Worm (Caenorhabditis elegans) whole organism, young adult: ENCODE data around the gene srz-60.

Experiments used
- B0019.2 ChIP-seq: fragments of 200-800 bp; sonication (Bioruptor generic); conservative IDR thresholded peaks from 2 replicates; pipeline ENCODE4 v1.3.6; 2022; ENCODE audit warnings: missing genetic modification reagents, missing genetic modification characterization, missing compliant biosample characterization
- B0261.1 ChIP-seq: sonication (generic microtip); optimal IDR thresholded peaks from 2 replicates; lab custom pipeline; 2016; ENCODE audit warnings: mild to moderate bottlenecking, missing genetic modification characterization, moderate library complexity, missing compliant biosample characterization
- C17E4.6 ChIP-seq: fragments of 200-800 bp; sonication (Bioruptor generic); IDR thresholded peaks from 2 replicates; pipeline ENCODE4 v1.3.6; 2022; ENCODE audit warnings: missing genetic modification reagents, missing genetic modification characterization, missing compliant biosample characterization
- F10E7.11 ChIP-seq: sonication (generic microtip); optimal IDR thresholded peaks from 2 replicates; lab custom pipeline; 2017; ENCODE audit warnings: mild to moderate bottlenecking, missing genetic modification characterization, moderate library complexity, missing compliant biosample characterization
- F23B12.7 ChIP-seq: sonication (generic microtip); optimal IDR thresholded peaks from 2 replicates; lab custom pipeline; 2017; ENCODE audit warnings: missing genetic modification characterization, mild to moderate bottlenecking, missing compliant biosample characterization, antibody characterized with exemption, moderate library complexity; ENCODE audit not compliant: insufficient read depth
- F33H1.4 ChIP-seq: fragments of 200-800 bp; sonication (Bioruptor generic); IDR thresholded peaks from 2 replicates; pipeline ENCODE4 v1.3.6; 2022; ENCODE audit warnings: missing genetic modification reagents, missing genetic modification characterization, missing compliant biosample characterization
- F39B2.1 ChIP-seq: fragments of 200-800 bp; sonication (Bioruptor generic); IDR thresholded peaks from 2 replicates; pipeline ENCODE4 v1.3.6; 2022; ENCODE audit warnings: missing genetic modification reagents, missing genetic modification characterization, missing compliant biosample characterization
- F52B5.7 ChIP-seq: sonication (generic microtip); optimal IDR thresholded peaks from 2 replicates; lab custom pipeline; 2016; ENCODE audit warnings: mild to moderate bottlenecking, missing genetic modification characterization, missing compliant biosample characterization
- F55B11.4 ChIP-seq: sonication (generic microtip); optimal IDR thresholded peaks from 2 replicates; lab custom pipeline; 2016; ENCODE audit warnings: missing compliant biosample characterization, missing genetic modification characterization, borderline replicate concordance; ENCODE audit not compliant: insufficient read depth
- T07F8.4 ChIP-seq: sonication (generic microtip); optimal IDR thresholded peaks from 2 replicates; lab custom pipeline; 2016; ENCODE audit warnings: mild to moderate bottlenecking, missing genetic modification characterization, moderate library complexity, missing compliant biosample characterization
- Y67H2A.10 ChIP-seq: fragments of 200-800 bp; sonication (Bioruptor generic); conservative IDR thresholded peaks from 2 replicates; pipeline ENCODE4 v1.3.6; 2022; ENCODE audit warnings: missing genetic modification reagents, missing genetic modification characterization, missing compliant biosample characterization
- Y79H2A.3 ChIP-seq: fragments of 200-800 bp; sonication (Bioruptor generic); conservative IDR thresholded peaks from 2 replicates; pipeline ENCODE4 v1.3.6; 2022; ENCODE audit warnings: missing genetic modification reagents, missing genetic modification characterization, missing compliant biosample characterization
- akir-1 ChIP-seq: fragments of 200-800 bp; sonication (Bioruptor generic); optimal IDR thresholded peaks from 2 replicates; lab custom pipeline; 2018; ENCODE audit warnings: mild to moderate bottlenecking, missing genetic modification characterization, moderate library complexity, missing compliant biosample characterization
- attf-5 ChIP-seq: fragments of 200-800 bp; sonication (Bioruptor generic); optimal IDR thresholded peaks from 2 replicates; lab custom pipeline; 2018; ENCODE audit warnings: mild to moderate bottlenecking, missing genetic modification characterization, missing compliant biosample characterization
- ceh-100 ChIP-seq: fragments of 200-800 bp; sonication (Bioruptor generic); IDR thresholded peaks from 2 replicates; pipeline ENCODE4 v1.3.6; 2022; ENCODE audit warnings: missing genetic modification reagents, missing genetic modification characterization, missing compliant biosample characterization
- ceh-58 ChIP-seq: fragments of 200-800 bp; sonication (Bioruptor generic); IDR thresholded peaks from 2 replicates; pipeline ENCODE4 v1.3.6; 2022; ENCODE audit warnings: missing genetic modification characterization, missing compliant biosample characterization
- ceh-91 ChIP-seq: fragments of 200-800 bp; sonication (Bioruptor generic); IDR thresholded peaks from 2 replicates; pipeline ENCODE4 v1.3.6; 2022; ENCODE audit warnings: missing genetic modification reagents, missing genetic modification characterization, missing compliant biosample characterization
- dox-1 ChIP-seq: fragments of 200-800 bp; sonication (Bioruptor generic); IDR thresholded peaks from 2 replicates; pipeline ENCODE4 v1.3.6; 2022; ENCODE audit warnings: missing genetic modification reagents, missing genetic modification characterization, missing compliant biosample characterization
- dpff-1 ChIP-seq: sonication (generic microtip); optimal IDR thresholded peaks from 2 replicates; lab custom pipeline; 2017; ENCODE audit warnings: mild to moderate bottlenecking, missing genetic modification characterization, missing compliant biosample characterization
- dpl-1 ChIP-seq: fragments of 150-350 bp; optimal IDR thresholded peaks from 2 replicates; lab custom pipeline; 2014; ENCODE audit warnings: missing biosample characterization, missing genetic modification reagents, missing genetic modification characterization
- egl-18 ChIP-seq: fragments of 200-800 bp; sonication (Bioruptor generic); IDR thresholded peaks from 2 replicates; pipeline ENCODE4 v1.3.6; 2022; ENCODE audit warnings: missing genetic modification reagents, missing genetic modification characterization, missing compliant biosample characterization
- egrh-3 ChIP-seq: fragments of 200-800 bp; sonication (Bioruptor generic); IDR thresholded peaks from 2 replicates; pipeline ENCODE4 v1.3.6; 2022; ENCODE audit warnings: missing genetic modification reagents, missing genetic modification characterization, missing compliant biosample characterization
- ets-4 ChIP-seq: fragments of 200-800 bp; sonication (Bioruptor generic); optimal IDR thresholded peaks from 2 replicates; lab custom pipeline; 2018; ENCODE audit warnings: mild to moderate bottlenecking, missing genetic modification characterization, missing compliant biosample characterization
- gei-17 ChIP-seq: fragments of 200-800 bp; sonication (Bioruptor generic); optimal IDR thresholded peaks from 2 replicates; lab custom pipeline; 2018; ENCODE audit warnings: mild to moderate bottlenecking, missing genetic modification characterization, missing compliant biosample characterization
- hlh-12 ChIP-seq: sonication (generic microtip); optimal IDR thresholded peaks from 2 replicates; lab custom pipeline; 2016; ENCODE audit warnings: missing genetic modification characterization, missing compliant biosample characterization
- hmg-20 ChIP-seq: fragments of 200-800 bp; sonication (Bioruptor generic); IDR thresholded peaks from 2 replicates; pipeline ENCODE4 v1.3.6; 2022; ENCODE audit warnings: missing genetic modification reagents, missing genetic modification characterization, missing compliant biosample characterization
- let-607 ChIP-seq, 2 experiments: fragments of 200-800 bp in 1 of 2; sonication (Bioruptor generic) in 1 of 2; sonication (generic microtip) in 1 of 2; optimal IDR thresholded peaks; 2 replicates each; lab custom pipeline; 2016 to 2018; ENCODE audit warnings: mild to moderate bottlenecking in 2 of 2, missing compliant biosample characterization in 2 of 2, missing genetic modification characterization in 2 of 2, moderate library complexity in 2 of 2, missing genotype in 1 of 2
- lin-26 ChIP-seq: fragments of 200-800 bp; sonication (Bioruptor generic); IDR thresholded peaks from 2 replicates; pipeline ENCODE4 v1.3.6; 2022; ENCODE audit warnings: missing genetic modification reagents, missing genetic modification characterization, missing compliant biosample characterization
- lin-35 ChIP-seq, 3 experiments: fragments of 150-350 bp in 2 of 3; sonication (generic microtip) in 1 of 3; optimal IDR thresholded peaks; 2 replicates each; lab custom pipeline; 2014 to 2018; ENCODE audit warnings: missing biosample characterization in 3 of 3, missing genetic modification characterization in 3 of 3, missing genetic modification reagents in 3 of 3
- lin-40 ChIP-seq: sonication (generic microtip); optimal IDR thresholded peaks from 2 replicates; lab custom pipeline; 2016; ENCODE audit warnings: missing genetic modification characterization, mild to moderate bottlenecking, missing compliant biosample characterization, missing genotype, missing genetic modification reagents
- madf-10 ChIP-seq: sonication (generic microtip); optimal IDR thresholded peaks from 2 replicates; lab custom pipeline; 2016; ENCODE audit warnings: mild to moderate bottlenecking, missing genetic modification characterization, missing compliant biosample characterization
- madf-3 ChIP-seq: fragments of 200-800 bp; sonication (Bioruptor generic); IDR thresholded peaks from 2 replicates; pipeline ENCODE4 v1.3.6; 2022; ENCODE audit warnings: missing genetic modification reagents, missing genetic modification characterization, missing compliant biosample characterization
- madf-6 ChIP-seq: fragments of 200-800 bp; sonication (Bioruptor generic); IDR thresholded peaks from 2 replicates; pipeline ENCODE4 v1.3.6; 2022; ENCODE audit warnings: missing genetic modification reagents, missing genetic modification characterization, missing compliant biosample characterization
- mes-4 ChIP-seq: sonication (generic microtip); optimal IDR thresholded peaks from 2 replicates; lab custom pipeline; 2016; ENCODE audit warnings: missing genotype, missing genetic modification characterization, missing compliant biosample characterization
- nfya-2 ChIP-seq: fragments of 200-800 bp; sonication (Bioruptor generic); IDR thresholded peaks from 2 replicates; pipeline ENCODE4 v1.3.6; 2022; ENCODE audit warnings: missing genetic modification reagents, missing genetic modification characterization, missing compliant biosample characterization
- nhr-120 ChIP-seq: fragments of 200-800 bp; sonication (Bioruptor generic); IDR thresholded peaks from 2 replicates; pipeline ENCODE4 v1.3.6; 2022; ENCODE audit warnings: missing genetic modification characterization, missing compliant biosample characterization
- nhr-179 ChIP-seq: sonication (generic microtip); optimal IDR thresholded peaks from 2 replicates; lab custom pipeline; 2016; ENCODE audit warnings: mild to moderate bottlenecking, missing genetic modification characterization, missing compliant biosample characterization
- nhr-80 ChIP-seq: sonication (generic microtip); optimal IDR thresholded peaks from 2 replicates; lab custom pipeline; 2016; ENCODE audit warnings: missing genetic modification characterization, missing compliant biosample characterization
- pbrm-1 ChIP-seq: fragments of 200-800 bp; sonication (Bioruptor generic); IDR thresholded peaks from 2 replicates; pipeline ENCODE4 v1.3.6; 2022; ENCODE audit warnings: missing genetic modification reagents, missing genetic modification characterization, missing compliant biosample characterization
- pha-4 ChIP-seq: fragments of 150-350 bp; sonication (generic microtip); optimal IDR thresholded peaks from 2 replicates; lab custom pipeline; 2014; ENCODE audit warnings: missing biosample characterization, missing genetic modification reagents, missing genetic modification characterization
- sdz-38 ChIP-seq: sonication (generic microtip); optimal IDR thresholded peaks from 2 replicates; lab custom pipeline; 2016; ENCODE audit warnings: missing genotype, missing genetic modification characterization, missing compliant biosample characterization
- sea-2 ChIP-seq: fragments of 200-800 bp; sonication (Bioruptor generic); IDR thresholded peaks from 2 replicates; pipeline ENCODE4 v1.3.6; 2022; ENCODE audit warnings: missing genetic modification characterization, missing compliant biosample characterization
- tbp1 ChIP-seq: fragments of 200-800 bp; sonication (Bioruptor generic); optimal IDR thresholded peaks from 2 replicates; lab custom pipeline; 2018; ENCODE audit warnings: mild to moderate bottlenecking, missing genetic modification characterization, missing compliant biosample characterization
- unc-130 ChIP-seq: sonication (generic microtip); optimal IDR thresholded peaks from 2 replicates; lab custom pipeline; 2016; ENCODE audit warnings: missing genetic modification reagents, missing genetic modification characterization, missing compliant biosample characterization
- ztf-25 ChIP-seq: fragments of 200-800 bp; sonication (Bioruptor generic); IDR thresholded peaks from 2 replicates; pipeline ENCODE4 v1.3.6; 2022; ENCODE audit warnings: missing genetic modification reagents, missing genetic modification characterization, missing compliant biosample characterization
- ztf-28 ChIP-seq: fragments of 200-800 bp; sonication (Bioruptor generic); IDR thresholded peaks from 2 replicates; pipeline ENCODE4 v1.3.6; 2022; ENCODE audit warnings: missing genetic modification reagents, missing genetic modification characterization, missing compliant biosample characterization

Gene srz-60

ce11 chrIV:3384593-3384992 is 44.1 kb upstream of the srz-60 start (continued):
- TF ChIP-seq ztf-25: no peak
- TF ChIP-seq, all 124 proteins: peak for 55

ce11 chrIV:3385337-3386215 is 43.1 kb upstream of the srz-60 start, which contains the start of gene mai-2:
mai-2 (plus strand) TSS chrIV:3385910.
- peak; percentile 24; the same call in 1 of the 2 replicates for TF ChIP-seq F33H1.4 (GFP tag; lab: Robert Waterston, UW)
- TF ChIP-seq sdz-38: no peak
- TF ChIP-seq F10E7.11: no peak
- TF ChIP-seq ceh-58 (GFP tag; lab: Robert Waterston, UW): no peak
- TF ChIP-seq F55B11.4 (tag; lab: Kevin White, UChicago): no peak
- no peak; the same call in 1 of the 2 replicates for TF ChIP-seq dox-1
- TF ChIP-seq B0019.2 (GFP tag; lab: Robert Waterston, UW): no peak
- TF ChIP-seq hmg-20 (GFP tag; lab: Robert Waterston, UW): no peak
- TF ChIP-seq ceh-91 (GFP tag; lab: Robert Waterston, UW): no peak
- TF ChIP-seq sea-2 (GFP tag; lab: Robert Waterston, UW): no peak
- TF ChIP-seq nhr-179 (tag; lab: Kevin White, UChicago): no peak
- no peak for TF ChIP-seq Y67H2A.10 (GFP tag; lab: Robert Waterston, UW)
- TF ChIP-seq tbp1 (GFP tag; lab: Kevin White, UChicago): peak; percentile 25
- TF ChIP-seq nfya-2: no peak
- TF ChIP-seq dpff-1 (tag; lab: Kevin White, UChicago): no peak
- TF ChIP-seq lin-26 (GFP tag; lab: Robert Waterston, UW): no peak
- TF ChIP-seq dpl-1 (GFP tag; lab: Kevin White, UChicago): peak; percentile 43
- no peak for TF ChIP-seq C17E4.6 (GFP tag; lab: Robert Waterston, UW)
- TF ChIP-seq nhr-120 (GFP tag; lab: Robert Waterston, UW): no peak
- no peak for TF ChIP-seq F23B12.7 (tag; lab: Kevin White, UChicago)
- TF ChIP-seq Y79H2A.3 (GFP tag; lab: Robert Waterston, UW): no peak
- no peak for TF ChIP-seq T07F8.4 (tag; lab: Kevin White, UChicago)
- no peak for TF ChIP-seq nhr-80 (tag; lab: Kevin White, UChicago)
- no peak for TF ChIP-seq madf-10 (tag; lab: Kevin White, UChicago)
- no peak for TF ChIP-seq gei-17 (GFP tag; lab: Kevin White, UChicago)
- no peak for TF ChIP-seq F39B2.1 (GFP tag; lab: Robert Waterston, UW)
- peak in 1 of 3 experiments; percentile 82 for TF ChIP-seq lin-35 (GFP tag; optimal IDR thresholded peaks at IDR 0.05; lab: Kevin White, UChicago)
- TF ChIP-seq akir-1 (GFP tag; lab: Kevin White, UChicago): no peak
- no peak for TF ChIP-seq ceh-100
- no peak for TF ChIP-seq mes-4
- TF ChIP-seq ets-4: no peak
- TF ChIP-seq egrh-3: peak; percentile 94
- peak; percentile 51 for TF ChIP-seq attf-5
- no peak for TF ChIP-seq let-607 (tag; optimal IDR thresholded peaks at IDR 0.05; lab: Kevin White, UChicago)
- no peak for TF ChIP-seq pha-4
- TF ChIP-seq egl-18: no peak
- no peak for TF ChIP-seq madf-6 (GFP tag; lab: Robert Waterston, UW)
- no peak for TF ChIP-seq hlh-12 (tag; lab: Kevin White, UChicago)
- TF ChIP-seq lin-40: peak; percentile 12
- TF ChIP-seq unc-130: no peak
- no peak for TF ChIP-seq ztf-28 (GFP tag; lab: Robert Waterston, UW)
- TF ChIP-seq ztf-25: no peak
- peak; percentile 56; the same call in 1 of the 2 replicates for TF ChIP-seq pbrm-1 (GFP tag; lab: Robert Waterston, UW)
- no peak for TF ChIP-seq F52B5.7 (tag; lab: Kevin White, UChicago)
- no peak for TF ChIP-seq B0261.1 (tag; lab: Kevin White, UChicago)
- TF ChIP-seq madf-3 (GFP tag; lab: Robert Waterston, UW): no peak
